Worm (Caenorhabditis elegans) whole organism, L3 larva: ENCODE measurements around the gene sptl-1.

Experiments used
- R02D3.7 ChIP-seq: fragments of 150-350 bp; optimal IDR thresholded peaks from 2 replicates; lab custom pipeline; 2014; ENCODE audit warnings: missing biosample characterization, missing genetic modification characterization
- aly-2 ChIP-seq: fragments of 150-350 bp; optimal IDR thresholded peaks from 2 replicates; lab custom pipeline; 2014; ENCODE audit warnings: missing biosample characterization, missing genetic modification characterization
- ama-1 ChIP-seq: fragments of 150-350 bp; optimal IDR thresholded peaks from 2 replicates; lab custom pipeline; 2018
- ceh-16 ChIP-seq: sonication (generic microtip); optimal IDR thresholded peaks from 2 replicates; lab custom pipeline; 2017; ENCODE audit warnings: missing biosample characterization, missing genetic modification characterization
- lin-15B ChIP-seq: fragments of 150-350 bp; optimal IDR thresholded peaks from 2 replicates; lab custom pipeline; 2014; ENCODE audit warnings: missing biosample characterization, missing genetic modification characterization
- lsy-12 ChIP-seq: sonication (generic microtip); optimal IDR thresholded peaks from 2 replicates; lab custom pipeline; 2016; ENCODE audit warnings: mild to moderate bottlenecking, missing genetic modification characterization, missing compliant biosample characterization
- pha-4 ChIP-seq: fragments of 150-350 bp; optimal IDR thresholded peaks from 2 replicates; lab custom pipeline; 2014; ENCODE audit warnings: missing biosample characterization, missing genetic modification reagents, missing genetic modification characterization
- tbx-2 ChIP-seq: sonication (generic microtip); optimal IDR thresholded peaks from 2 replicates; lab custom pipeline; 2016; ENCODE audit warnings: mild to moderate bottlenecking, missing genetic modification characterization, missing compliant biosample characterization
- zag-1 ChIP-seq: fragments of 150-350 bp; optimal IDR thresholded peaks from 2 replicates; lab custom pipeline; 2014; ENCODE audit warnings: missing biosample characterization, missing genetic modification characterization

DNA sequence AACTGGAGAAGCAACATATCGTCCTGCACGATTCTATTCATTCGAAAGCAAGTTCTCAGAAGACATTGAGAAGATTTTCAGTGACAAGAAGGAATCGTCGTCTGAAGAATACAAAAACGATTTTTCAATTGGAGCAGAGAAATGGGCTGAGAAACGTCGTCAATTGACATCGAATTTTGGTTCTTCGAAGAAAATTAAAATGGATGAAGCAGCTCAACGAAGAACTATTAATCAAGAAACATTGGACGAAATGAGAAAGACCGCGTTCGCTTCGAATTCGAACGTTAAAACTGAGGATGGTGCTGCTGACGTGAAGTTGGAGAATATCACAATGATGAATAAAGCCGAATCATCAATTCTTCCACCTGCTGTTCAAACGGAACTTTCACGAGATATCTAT, 5.3 kb upstream of the sptl-1 start, which contains the start of gene rpt-4:
- no peak for TF ChIP-seq aly-2 (tag; lab: Kevin White, UChicago)
- TF ChIP-seq lin-15B (tag; lab: Kevin White, UChicago), result no peak
- TF ChIP-seq ama-1, result no peak
- TF ChIP-seq pha-4 (tag; lab: Kevin White, UChicago), result no peak
- TF ChIP-seq ceh-16 (tag; lab: Kevin White, UChicago), result no peak
- no peak for TF ChIP-seq zag-1 (tag; lab: Kevin White, UChicago)
- no peak for TF ChIP-seq tbx-2 (tag; lab: Kevin White, UChicago)
- TF ChIP-seq R02D3.7 (tag; lab: Kevin White, UChicago), result no peak
- TF ChIP-seq lsy-12, result no peak
